Worm (Caenorhabditis elegans): ENCODE measurements around the gene fos-1.

ce11 chrV:5963092-5963491 is 40.3 kb upstream of the fos-1 start:
- no peak for TF ChIP-seq nhr-237 (tag; optimal IDR thresholded peaks at IDR 0.05)
- no peak for TF ChIP-seq nhr-11 (tag; optimal IDR thresholded peaks at IDR 0.05)
- TF ChIP-seq mdl-1 (tag; optimal IDR thresholded peaks at IDR 0.05), result no peak
- TF ChIP-seq unc-55 (GFP tag; optimal IDR thresholded peaks at IDR 0.05), result no peak
- TF ChIP-seq unc-62 (GFP tag; optimal IDR thresholded peaks at IDR 0.05), result no peak

Data from whole organism, L2 larva.